Worm (Caenorhabditis elegans): ENCODE data around the gene gst-5.

gst-5 gene

ce11 chrII:10982017-10982416, 31.9 kb downstream of the gst-5 start:
- TF ChIP-seq ceh-62 (tag; optimal IDR thresholded peaks at IDR 0.05) (no peak), nhr-111 (GFP tag; optimal IDR thresholded peaks at IDR 0.05) (no peak), zfp-3 (GFP tag; conservative IDR thresholded peaks at IDR 0.05) (no peak), D1046.2 (GFP tag; IDR thresholded peaks at IDR 0.05) (no peak), egl-43 (GFP tag; IDR thresholded peaks at IDR 0.05) (no peak), snpc-1.2 (GFP tag; IDR thresholded peaks at IDR 0.05) (no peak), ztf-7 (tag; optimal IDR thresholded peaks at IDR 0.05) (no peak), lin-38 (GFP tag; IDR thresholded peaks at IDR 0.05) (no peak), dpl-1 (GFP tag; optimal IDR thresholded peaks at IDR 0.05) (no peak), jun-1 (tag; optimal IDR thresholded peaks at IDR 0.05) (no peak), dmd-6 (GFP tag; IDR thresholded peaks at IDR 0.05) (no peak), dmd-9 (GFP tag; IDR thresholded peaks at IDR 0.05) (no peak), mes-2 (tag; optimal IDR thresholded peaks at IDR 0.05; ENCODE audit: poor library complexity, severe bottlenecking) (no peak), daf-19 (GFP tag; conservative IDR thresholded peaks at IDR 0.05) (no peak), daf-8 (GFP tag; IDR thresholded peaks at IDR 0.05) (no peak), skn-1 (tag; optimal IDR thresholded peaks at IDR 0.05) (no peak), nhr-11 (tag; optimal IDR thresholded peaks at IDR 0.05) (peak; percentile 55), Y5F2A.4 (GFP tag; optimal IDR thresholded peaks at IDR 0.05) (no peak), hlh-11 (tag; optimal IDR thresholded peaks at IDR 0.05) (peak; percentile 4), hlh-30 (tag; optimal IDR thresholded peaks at IDR 0.05; ENCODE audit: insufficient read depth) (peak; percentile 12)

ce11 chrII:10986461-10987090, 36.4 kb downstream of the gst-5 start:
- TF ChIP-seq aha-1 (tag) (peak; percentile 60), nhr-11 (tag; optimal IDR thresholded peaks at IDR 0.05) (no peak), unc-62 (GFP tag; optimal IDR thresholded peaks at IDR 0.05 in 1 of 2) (peak in 1 of 2 experiments; percentile 82), unc-62 (tag; optimal IDR thresholded peaks at IDR 0.05) (no peak), set-16 (GFP tag; IDR thresholded peaks at IDR 0.05) (peak; percentile 44), ceh-82 (tag; optimal IDR thresholded peaks at IDR 0.05) (no peak), egl-43 (GFP tag; IDR thresholded peaks at IDR 0.05) (0 out of 2 replicates have a peak, but pooled peaks have one; percentile 26)

ce11 chrII:10988575-10988974, 38.4 kb downstream of the gst-5 start:
- peak; percentile 53 for TF ChIP-seq aha-1 (tag)
- TF ChIP-seq mes-2 (tag; optimal IDR thresholded peaks at IDR 0.05; ENCODE audit: poor library complexity, severe bottlenecking) = peak; percentile 5
- no peak for TF ChIP-seq fos-1 (tag; optimal IDR thresholded peaks at IDR 0.05)

ce11 chrII:10989180-10989579, 39.0 kb downstream of the gst-5 start:
- no peak for TF ChIP-seq nhr-42 (GFP tag; IDR thresholded peaks at IDR 0.05)
- TF ChIP-seq nhr-6 (tag; optimal IDR thresholded peaks at IDR 0.05) = no peak
- no peak for TF ChIP-seq unc-39 (tag; optimal IDR thresholded peaks at IDR 0.05)
- TF ChIP-seq dmd-6 (GFP tag; IDR thresholded peaks at IDR 0.05) = no peak
- no peak for TF ChIP-seq aly-2 (tag; optimal IDR thresholded peaks at IDR 0.05)
- TF ChIP-seq mes-2 (tag; optimal IDR thresholded peaks at IDR 0.05; ENCODE audit: poor library complexity, severe bottlenecking) = peak; percentile 2
- no peak for TF ChIP-seq F44E2.7 (GFP tag; IDR thresholded peaks at IDR 0.05)

ce11 chrII:10990592-10990991, 40.4 kb downstream of the gst-5 start:
- no peak for TF ChIP-seq lsy-2 (tag; optimal IDR thresholded peaks at IDR 0.05)
- no peak for TF ChIP-seq ceh-44 (GFP tag; IDR thresholded peaks at IDR 0.05)
- no peak for TF ChIP-seq dmd-9 (GFP tag; IDR thresholded peaks at IDR 0.05)
- TF ChIP-seq ces-1 (GFP tag; optimal IDR thresholded peaks at IDR 0.05) = peak; percentile 16
- no peak for TF ChIP-seq ceh-28 (tag; optimal IDR thresholded peaks at IDR 0.05)
- no peak for TF ChIP-seq daf-12 (tag; optimal IDR thresholded peaks at IDR 0.05)
- TF ChIP-seq unc-62 (GFP tag; optimal IDR thresholded peaks at IDR 0.05 in 1 of 2) = peak in 1 of 2 experiments; percentile 43
- TF ChIP-seq unc-62 (tag; optimal IDR thresholded peaks at IDR 0.05) = no peak
